Worm (Caenorhabditis elegans): ENCODE results near the gene cat-4.

The cat-4 gene

DNA sequence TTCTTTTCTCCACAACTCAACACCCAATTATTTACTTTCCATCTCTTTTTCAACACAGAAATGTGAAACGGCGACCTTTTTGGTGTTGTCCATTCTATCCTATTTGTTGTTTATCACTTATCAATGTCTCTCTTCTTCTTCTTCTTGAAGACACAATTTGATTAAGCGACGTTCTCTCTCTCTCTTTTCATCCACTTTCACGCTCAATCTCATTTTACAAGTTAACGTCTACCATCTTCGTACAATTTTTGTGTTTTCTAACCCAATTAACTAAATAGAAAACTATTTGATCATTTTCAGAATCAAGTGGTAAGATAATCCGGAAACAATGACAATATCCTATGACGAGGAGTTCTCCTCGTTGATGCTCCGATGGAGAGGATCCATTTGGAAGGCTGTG lies 7.0 kb upstream of the cat-4 start, which contains the start of gene best-14:
best-14 (plus strand) TSS at position 301 of the 400 bp plus-strand sequence.
- TF ChIP-seq pha-4 (tag; optimal IDR thresholded peaks at IDR 0.05) (no peak), ceh-9 (tag; optimal IDR thresholded peaks at IDR 0.05) (no peak), che-1 (tag; optimal IDR thresholded peaks at IDR 0.05) (no peak)

ce11 chrV:10560621-10561020 lies 4.1 kb upstream of the cat-4 start, which contains the start of gene col-152:
col-152 (plus strand) TSS chrV:10560921.
- TF ChIP-seq pax-1 (tag; optimal IDR thresholded peaks at IDR 0.05) (no peak), fax-1 (tag; optimal IDR thresholded peaks at IDR 0.05) (no peak), odd-2 (tag; optimal IDR thresholded peaks at IDR 0.05) (no peak), ceh-14 (tag; optimal IDR thresholded peaks at IDR 0.05) (no peak), K02D7.2 (tag; optimal IDR thresholded peaks at IDR 0.05) (no peak)

ce11 chrV:10561632-10562031 lies 3.0 kb upstream of the cat-4 start:
- TF ChIP-seq elt-4 (tag; optimal IDR thresholded peaks at IDR 0.05) = peak; percentile 50
- TF ChIP-seq ama-1 (optimal IDR thresholded peaks at IDR 0.05) = no peak

ce11 chrV:10562817-10563216 lies 1.9 kb upstream of the cat-4 start:
- no peak for TF ChIP-seq ets-4 (tag; optimal IDR thresholded peaks at IDR 0.05)
- TF ChIP-seq odd-2 (tag; optimal IDR thresholded peaks at IDR 0.05) = no peak
- no peak for TF ChIP-seq ceh-31 (tag; optimal IDR thresholded peaks at IDR 0.05)
- TF ChIP-seq unc-86 (tag; optimal IDR thresholded peaks at IDR 0.05) = no peak
- no peak for TF ChIP-seq pag-3 (tag; optimal IDR thresholded peaks at IDR 0.05; ENCODE audit: borderline replicate concordance)
- TF ChIP-seq tbx-2 (tag; optimal IDR thresholded peaks at IDR 0.05) = no peak
- no peak for TF ChIP-seq K09A11.1 (tag; optimal IDR thresholded peaks at IDR 0.05; ENCODE audit: insufficient read depth)
- no peak for TF ChIP-seq zip-5 (tag; optimal IDR thresholded peaks at IDR 0.05)
- TF ChIP-seq fkh-10 (GFP tag; optimal IDR thresholded peaks at IDR 0.05) = no peak
- TF ChIP-seq ceh-2 (tag; optimal IDR thresholded peaks at IDR 0.05) = no peak
- no peak for TF ChIP-seq ceh-48 (tag; optimal IDR thresholded peaks at IDR 0.05)
- TF ChIP-seq unc-3 (GFP tag; conservative IDR thresholded peaks at IDR 0.05) = no peak
- no peak for TF ChIP-seq unc-3 (tag; optimal IDR thresholded peaks at IDR 0.05)

- TF ChIP-seq hlh-13 (GFP tag; optimal IDR thresholded peaks at IDR 0.05) (no peak), eyg-1 (tag; optimal IDR thresholded peaks at IDR 0.05) (no peak), sdc-2 (tag; optimal IDR thresholded peaks at IDR 0.05) (no peak), Y22D7AL.16 (tag; optimal IDR thresholded peaks at IDR 0.05) (no peak), ama-1 (optimal IDR thresholded peaks at IDR 0.05) (no peak), elt-2 (tag; optimal IDR thresholded peaks at IDR 0.05) (no peak)
These were observed 540 bp upstream of the cat-4 start for ce11 chrV:10564140-10564539.

- no peak for TF ChIP-seq tbx-2 (tag; optimal IDR thresholded peaks at IDR 0.05)
- no peak for TF ChIP-seq mec-3 (tag; optimal IDR thresholded peaks at IDR 0.05; ENCODE audit: borderline replicate concordance)
- no peak for TF ChIP-seq pax-1 (tag; optimal IDR thresholded peaks at IDR 0.05)
- TF ChIP-seq ceh-6 (GFP tag; optimal IDR thresholded peaks at IDR 0.05) = no peak
- TF ChIP-seq ceh-22 (tag; optimal IDR thresholded peaks at IDR 0.05) = no peak
- TF ChIP-seq hlh-15 (tag; optimal IDR thresholded peaks at IDR 0.05) = no peak
- no peak for TF ChIP-seq C38D4.7 (GFP tag; optimal IDR thresholded peaks at IDR 0.05)
These were observed 3.8 kb downstream of the cat-4 start for ce11 chrV:10568496-10568895.

DNA sequence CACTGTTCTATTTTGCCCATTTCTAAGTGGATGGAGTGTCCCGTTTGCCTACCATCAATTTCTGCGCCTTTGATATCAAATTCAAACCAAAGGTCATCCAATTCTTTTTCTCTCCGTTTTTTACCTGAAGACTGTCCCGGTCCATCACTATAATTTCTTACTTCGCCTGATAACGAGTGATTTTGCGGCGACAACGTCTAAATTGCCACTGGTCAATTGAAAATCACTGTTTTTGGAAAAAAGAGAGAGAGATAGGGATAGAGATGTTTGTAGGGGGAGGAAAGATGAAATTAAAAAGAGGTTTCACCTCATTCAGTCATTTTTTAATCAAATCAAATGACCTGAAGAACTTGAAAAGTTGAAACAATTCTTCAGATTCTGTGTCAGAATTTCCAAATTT lies 6.8 kb downstream of the cat-4 start:
- TF ChIP-seq zip-5 (tag; optimal IDR thresholded peaks at IDR 0.05) = no peak
- no peak for TF ChIP-seq ttx-3 (tag; optimal IDR thresholded peaks at IDR 0.05)
- TF ChIP-seq hlh-15 (tag; optimal IDR thresholded peaks at IDR 0.05) = no peak
- no peak for TF ChIP-seq ceh-2 (tag; optimal IDR thresholded peaks at IDR 0.05)

Measured in whole organism, late embryonic.